Worm (Caenorhabditis elegans) whole organism, late embryonic: ENCODE results near the gene ndc-80.

Source experiments
- C08G9.2 ChIP-seq: sonication (generic microtip); optimal IDR thresholded peaks from 2 replicates; lab custom pipeline; 2016; ENCODE audit warnings: mild to moderate bottlenecking, missing genetic modification characterization, moderate library complexity, missing compliant biosample characterization
- T23F11.4 ChIP-seq: fragments of 200-800 bp; sonication (Bioruptor generic); optimal IDR thresholded peaks from 2 replicates; lab custom pipeline; 2018; ENCODE audit warnings: mild to moderate bottlenecking, missing genetic modification characterization, missing compliant biosample characterization
- ama-1 ChIP-seq: fragments of 150-350 bp; optimal IDR thresholded peaks from 2 replicates; lab custom pipeline; 2014
- ceh-2 ChIP-seq: sonication (generic microtip); optimal IDR thresholded peaks from 2 replicates; lab custom pipeline; 2016; ENCODE audit warnings: missing genotype, missing genetic modification characterization, missing compliant biosample characterization
- ceh-30 ChIP-seq: fragments of 150-350 bp; optimal IDR thresholded peaks from 2 replicates; lab custom pipeline; 2014; ENCODE audit warnings: missing biosample characterization, missing genetic modification characterization
- ceh-31 ChIP-seq: sonication (generic microtip); optimal IDR thresholded peaks from 2 replicates; lab custom pipeline; 2016; ENCODE audit warnings: missing genetic modification characterization, missing compliant biosample characterization
- ceh-34 ChIP-seq: sonication (generic microtip); optimal IDR thresholded peaks from 2 replicates; lab custom pipeline; 2016; ENCODE audit warnings: mild to moderate bottlenecking, missing genetic modification characterization, missing compliant biosample characterization
- ceh-45 ChIP-seq: fragments of 200-800 bp; sonication (Bioruptor generic); IDR thresholded peaks from 2 replicates; pipeline ENCODE4 v1.3.6; 2022; ENCODE audit warnings: missing genetic modification reagents, missing genetic modification characterization, missing compliant biosample characterization
- ceh-48 ChIP-seq: sonication (generic microtip); optimal IDR thresholded peaks from 2 replicates; lab custom pipeline; 2016; ENCODE audit warnings: missing genetic modification characterization, inconsistent platforms, missing compliant biosample characterization
- che-1 ChIP-seq: sonication (generic microtip); optimal IDR thresholded peaks from 2 replicates; lab custom pipeline; 2016; ENCODE audit warnings: mild to moderate bottlenecking, missing genetic modification characterization, missing compliant biosample characterization
- dmd-4 ChIP-seq: sonication (generic microtip); optimal IDR thresholded peaks from 2 replicates; lab custom pipeline; 2016; ENCODE audit warnings: borderline replicate concordance, missing genetic modification characterization, missing compliant biosample characterization
- ets-4 ChIP-seq: sonication (generic microtip); optimal IDR thresholded peaks from 2 replicates; lab custom pipeline; 2016; ENCODE audit warnings: missing genetic modification characterization, missing compliant biosample characterization
- eyg-1 ChIP-seq: sonication (generic microtip); optimal IDR thresholded peaks from 2 replicates; lab custom pipeline; 2016; ENCODE audit warnings: missing genotype, missing genetic modification characterization, missing compliant biosample characterization
- fax-1 ChIP-seq: sonication (generic microtip); optimal IDR thresholded peaks from 2 replicates; lab custom pipeline; 2016; ENCODE audit warnings: missing genotype, missing genetic modification characterization, missing compliant biosample characterization
- fkh-10 ChIP-seq: fragments of 150-350 bp; optimal IDR thresholded peaks from 2 replicates; lab custom pipeline; 2014; ENCODE audit warnings: missing biosample characterization, missing genetic modification reagents, missing genetic modification characterization
- fkh-6 ChIP-seq: sonication (generic microtip); optimal IDR thresholded peaks from 2 replicates; lab custom pipeline; 2016; ENCODE audit warnings: missing genetic modification characterization, missing compliant biosample characterization
- gmeb-2 ChIP-seq: sonication (generic microtip); optimal IDR thresholded peaks from 2 replicates; lab custom pipeline; 2016; ENCODE audit warnings: missing genetic modification characterization, inconsistent platforms, missing compliant biosample characterization
- hlh-6 ChIP-seq: sonication (generic microtip); optimal IDR thresholded peaks from 2 replicates; lab custom pipeline; 2016; ENCODE audit warnings: missing genotype, missing genetic modification characterization, missing compliant biosample characterization
- lim-6 ChIP-seq: sonication (generic microtip); optimal IDR thresholded peaks from 2 replicates; lab custom pipeline; 2016; ENCODE audit warnings: missing genetic modification characterization, missing compliant biosample characterization
- lin-11 ChIP-seq: fragments of 200-800 bp; sonication (Bioruptor generic); optimal IDR thresholded peaks from 2 replicates; lab custom pipeline; 2018; ENCODE audit warnings: mild to moderate bottlenecking, missing genetic modification characterization, missing compliant biosample characterization
- nfya-1 ChIP-seq: sonication (generic microtip); optimal IDR thresholded peaks from 2 replicates; lab custom pipeline; 2017; ENCODE audit warnings: missing genetic modification characterization, mild to moderate bottlenecking, missing compliant biosample characterization, antibody characterized with exemption, moderate library complexity
- nhr-11 ChIP-seq: fragments of 150-350 bp; optimal IDR thresholded peaks from 2 replicates; lab custom pipeline; 2014; ENCODE audit warnings: missing biosample characterization, missing genetic modification characterization
- nhr-232 ChIP-seq: sonication (generic microtip); optimal IDR thresholded peaks from 2 replicates; lab custom pipeline; 2016; ENCODE audit warnings: missing genetic modification characterization, missing compliant biosample characterization
- pat-9 ChIP-seq: fragments of 200-800 bp; sonication (Bioruptor generic); optimal IDR thresholded peaks from 2 replicates; lab custom pipeline; 2018; ENCODE audit warnings: mild to moderate bottlenecking, missing genetic modification characterization, moderate library complexity, missing compliant biosample characterization
- pha-4 ChIP-seq: fragments of 150-350 bp; optimal IDR thresholded peaks from 2 replicates; lab custom pipeline; 2018; ENCODE audit warnings: missing biosample characterization, missing genetic modification reagents, missing genetic modification characterization
- ref-2 ChIP-seq: sonication (generic microtip); optimal IDR thresholded peaks from 2 replicates; lab custom pipeline; 2016; ENCODE audit warnings: missing genetic modification characterization, missing compliant biosample characterization
- rnt-1 ChIP-seq: sonication (generic microtip); optimal IDR thresholded peaks from 2 replicates; lab custom pipeline; 2016; ENCODE audit warnings: missing genetic modification characterization, missing compliant biosample characterization
- sdc-2 ChIP-seq: sonication (generic microtip); optimal IDR thresholded peaks from 2 replicates; lab custom pipeline; 2016; ENCODE audit warnings: missing genotype, missing genetic modification characterization, missing compliant biosample characterization
- sox-2 ChIP-seq: fragments of 200-800 bp; sonication (Bioruptor generic); IDR thresholded peaks from 2 replicates; pipeline ENCODE4 v1.3.6; 2022; ENCODE audit warnings: missing genetic modification reagents, missing genetic modification characterization, missing compliant biosample characterization
- tbx-2 ChIP-seq: sonication (generic microtip); optimal IDR thresholded peaks from 2 replicates; lab custom pipeline; 2016; ENCODE audit warnings: missing genetic modification characterization, missing compliant biosample characterization
- tbx-7 ChIP-seq: sonication (generic microtip); optimal IDR thresholded peaks from 2 replicates; lab custom pipeline; 2016; ENCODE audit warnings: missing genotype, missing genetic modification characterization, missing compliant biosample characterization
- unc-3 ChIP-seq, 2 experiments: fragments of 200-800 bp in 1 of 2; sonication (Bioruptor generic) in 1 of 2; sonication (generic microtip) in 1 of 2; conservative IDR thresholded peaks in 1 of 2; optimal IDR thresholded peaks in 1 of 2; 2 replicates each; pipeline versions ENCODE4 v1.3.6 to Lab custom; 2016 to 2022; ENCODE audit warnings: missing compliant biosample characterization in 2 of 2, missing genetic modification characterization in 2 of 2, missing genetic modification reagents in 1 of 2
- unc-42 ChIP-seq: sonication (generic microtip); optimal IDR thresholded peaks from 2 replicates; lab custom pipeline; 2016; ENCODE audit warnings: missing genotype, missing genetic modification characterization, missing compliant biosample characterization
- unc-55 ChIP-seq: sonication (generic microtip); optimal IDR thresholded peaks from 2 replicates; lab custom pipeline; 2017; ENCODE audit warnings: missing biosample characterization, missing genetic modification reagents, missing genetic modification characterization
- zip-5 ChIP-seq: sonication (generic microtip); optimal IDR thresholded peaks from 2 replicates; lab custom pipeline; 2016; ENCODE audit warnings: missing genetic modification characterization, missing compliant biosample characterization
- ztf-16 ChIP-seq: sonication (generic microtip); optimal IDR thresholded peaks from 2 replicates; lab custom pipeline; 2017; ENCODE audit warnings: missing genetic modification characterization, missing compliant biosample characterization

ndc-80 gene

ce11 chrIV:10085401-10086187 is at the start of gene ndc-80, which contains the start of gene col-2:
Gene ndc-80 (plus strand): TSS chrIV:10086137.
Gene col-2 (minus strand): TSS chrIV:10085451.
- TF ChIP-seq lim-6 (tag; lab: Kevin White, UChicago) (peak; percentile 33), rnt-1 (peak; percentile 25), che-1 (no peak), ceh-2 (peak; percentile 67), hlh-6 (tag; lab: Kevin White, UChicago) (no peak), nfya-1 (tag; lab: Kevin White, UChicago) (peak; percentile 51), nhr-11 (tag; lab: Kevin White, UChicago) (no peak), ref-2 (tag; lab: Kevin White, UChicago) (peak; percentile 48), unc-42 (tag; lab: Kevin White, UChicago) (peak; percentile 55), ets-4 (tag; lab: Kevin White, UChicago) (peak; percentile 72), ceh-48 (tag; lab: Kevin White, UChicago) (no peak), tbx-2 (tag; lab: Kevin White, UChicago) (peak; percentile 83), sdc-2 (tag; lab: Kevin White, UChicago) (no peak), ceh-34 (tag; lab: Kevin White, UChicago) (peak; percentile 57), zip-5 (tag; lab: Kevin White, UChicago) (peak; percentile 49), C08G9.2 (tag; lab: Kevin White, UChicago) (peak; percentile 63), ceh-31 (tag; lab: Kevin White, UChicago) (peak; percentile 90), tbx-7 (tag; lab: Kevin White, UChicago) (peak; percentile 57), fax-1 (peak; percentile 64), eyg-1 (tag; lab: Kevin White, UChicago) (no peak), fkh-6 (tag; lab: Kevin White, UChicago) (peak; percentile 36)

DNA sequence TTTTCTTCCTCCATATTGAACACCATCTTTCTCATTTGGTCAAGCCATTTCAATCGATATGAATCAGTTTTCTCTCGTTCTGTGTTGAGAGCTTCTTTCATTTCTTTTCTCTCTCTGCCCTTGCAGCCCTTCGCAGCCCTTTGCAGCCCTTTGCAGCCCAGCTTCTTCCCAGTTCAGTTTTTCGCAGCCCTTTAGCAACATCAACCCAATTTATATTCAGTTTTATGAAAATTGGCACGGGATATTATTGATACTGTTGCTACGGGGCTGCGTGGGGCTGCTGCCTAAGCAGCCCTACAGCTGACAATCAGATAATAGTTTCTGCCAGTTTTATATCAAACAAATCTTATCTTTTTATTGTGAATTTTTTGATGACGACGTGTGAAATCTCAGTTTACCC is 49.0 kb upstream of the ndc-80 start, which contains the start of gene F44D12.10:
F44D12.10 (minus strand) TSS at position 101 of the 400 bp plus-strand sequence.
- TF ChIP-seq gmeb-2 (tag; lab: Kevin White, UChicago) (no peak), ceh-45 (GFP tag; lab: Robert Waterston, UW) (no peak), nhr-232 (tag; lab: Kevin White, UChicago) (no peak), lin-11 (tag; lab: Kevin White, UChicago) (no peak), sox-2 (GFP tag; lab: Robert Waterston, UW) (no peak), nhr-11 (tag; lab: Kevin White, UChicago) (no peak), fkh-10 (GFP tag; lab: Kevin White, UChicago) (no peak), rnt-1 (no peak), fkh-6 (tag; lab: Kevin White, UChicago) (no peak), unc-55 (GFP tag; lab: Kevin White, UChicago) (no peak), dmd-4 (no peak), ceh-34 (tag; lab: Kevin White, UChicago) (no peak), unc-3 (GFP tag; conservative IDR thresholded peaks at IDR 0.05; lab: Robert Waterston, UW) (no peak), unc-3 (tag; optimal IDR thresholded peaks at IDR 0.05; lab: Kevin White, UChicago) (no peak), ceh-30 (tag; lab: Kevin White, UChicago) (no peak), ceh-2 (no peak), ztf-16 (no peak), ama-1 (lab: Kevin White, UChicago) (no peak), ceh-48 (tag; lab: Kevin White, UChicago) (no peak), pat-9 (no peak), lim-6 (tag; lab: Kevin White, UChicago) (no peak)

ce11 chrIV:10040803-10041202 is 45.1 kb upstream of the ndc-80 start, which contains the start of gene dhs-31:
Gene dhs-31 (minus strand): TSS chrIV:10040903.
- no peak for TF ChIP-seq fkh-10 (GFP tag; lab: Kevin White, UChicago)
- TF ChIP-seq ztf-16 = no peak
- no peak for TF ChIP-seq T23F11.4
- TF ChIP-seq tbx-7 (tag; lab: Kevin White, UChicago) = no peak
- TF ChIP-seq pha-4 (tag; lab: Kevin White, UChicago) = no peak
- TF ChIP-seq tbx-2 (tag; lab: Kevin White, UChicago) = no peak
- no peak for TF ChIP-seq ceh-45 (GFP tag; lab: Robert Waterston, UW)
- no peak for TF ChIP-seq zip-5 (tag; lab: Kevin White, UChicago)
- TF ChIP-seq unc-55 (GFP tag; lab: Kevin White, UChicago) = no peak
- no peak for TF ChIP-seq hlh-6 (tag; lab: Kevin White, UChicago)
- TF ChIP-seq, all 69 proteins: peak for 0
